Worm (Caenorhabditis elegans): Measurements from ENCODE around the gene F56H9.9.

Gene F56H9.9

ce11 chrV:12624371-12624770, at the start of gene F56H9.9:
Gene F56H9.9 (minus strand): TSS chrV:12624471.
- TF ChIP-seq K09A11.1 (tag; optimal IDR thresholded peaks at IDR 0.05; ENCODE audit: insufficient read depth), result no peak
- no peak for TF ChIP-seq hlh-6 (tag; optimal IDR thresholded peaks at IDR 0.05)
- no peak for TF ChIP-seq ceh-30 (tag; optimal IDR thresholded peaks at IDR 0.05)
- no peak for TF ChIP-seq sdc-2 (tag; optimal IDR thresholded peaks at IDR 0.05)
- no peak for TF ChIP-seq pag-3 (tag; optimal IDR thresholded peaks at IDR 0.05; ENCODE audit: borderline replicate concordance)
- TF ChIP-seq tbx-7 (tag; optimal IDR thresholded peaks at IDR 0.05), result no peak
- TF ChIP-seq hlh-8 (tag; optimal IDR thresholded peaks at IDR 0.05), result no peak
- no peak for TF ChIP-seq madf-2 (tag; optimal IDR thresholded peaks at IDR 0.05)
- TF ChIP-seq unc-55 (GFP tag; optimal IDR thresholded peaks at IDR 0.05), result no peak
- TF ChIP-seq ceh-48 (tag; optimal IDR thresholded peaks at IDR 0.05), result no peak

- no peak for TF ChIP-seq ceh-45 (GFP tag; IDR thresholded peaks at IDR 0.05)
- no peak for TF ChIP-seq hlh-6 (tag; optimal IDR thresholded peaks at IDR 0.05)
- no peak for TF ChIP-seq unc-42 (tag; optimal IDR thresholded peaks at IDR 0.05)
- TF ChIP-seq dmd-4 (tag; optimal IDR thresholded peaks at IDR 0.05; ENCODE audit: borderline replicate concordance), result no peak
- TF ChIP-seq ama-1 (optimal IDR thresholded peaks at IDR 0.05), result no peak
- TF ChIP-seq tbx-2 (tag; optimal IDR thresholded peaks at IDR 0.05), result no peak
- TF ChIP-seq zip-5 (tag; optimal IDR thresholded peaks at IDR 0.05), result no peak
- TF ChIP-seq ceh-18 (tag; optimal IDR thresholded peaks at IDR 0.05), result no peak
- TF ChIP-seq ceh-48 (tag; optimal IDR thresholded peaks at IDR 0.05), result no peak
- no peak for TF ChIP-seq C38D4.7 (GFP tag; optimal IDR thresholded peaks at IDR 0.05)
- no peak for TF ChIP-seq nhr-11 (tag; optimal IDR thresholded peaks at IDR 0.05)
- no peak for TF ChIP-seq fax-1 (tag; optimal IDR thresholded peaks at IDR 0.05)
- TF ChIP-seq pag-3 (tag; optimal IDR thresholded peaks at IDR 0.05; ENCODE audit: borderline replicate concordance), result no peak
- no peak for TF ChIP-seq nhr-232 (tag; optimal IDR thresholded peaks at IDR 0.05)
- no peak for TF ChIP-seq K02D7.2 (tag; optimal IDR thresholded peaks at IDR 0.05)
- TF ChIP-seq unc-55 (GFP tag; optimal IDR thresholded peaks at IDR 0.05), result no peak
Measured at ce11 chrV:12673745-12674144, 49.5 kb upstream of the F56H9.9 start.

ce11 chrV:12670607-12671006, 46.3 kb upstream of the F56H9.9 start, which contains the start of gene srx-116:
Gene srx-116 (plus strand): TSS chrV:12670907.
- TF ChIP-seq pros-1 (tag; optimal IDR thresholded peaks at IDR 0.05), result no peak
- no peak for TF ChIP-seq mec-3 (tag; optimal IDR thresholded peaks at IDR 0.05; ENCODE audit: borderline replicate concordance)
- no peak for TF ChIP-seq T23F11.4 (GFP tag; optimal IDR thresholded peaks at IDR 0.05)
- TF ChIP-seq hlh-15 (tag; optimal IDR thresholded peaks at IDR 0.05), result no peak
- no peak for TF ChIP-seq unc-42 (tag; optimal IDR thresholded peaks at IDR 0.05)
- TF ChIP-seq ets-4 (tag; optimal IDR thresholded peaks at IDR 0.05), result no peak
- no peak for TF ChIP-seq lin-11 (tag; optimal IDR thresholded peaks at IDR 0.05)
- no peak for TF ChIP-seq ceh-45 (GFP tag; IDR thresholded peaks at IDR 0.05)
- TF ChIP-seq nfya-1 (tag; optimal IDR thresholded peaks at IDR 0.05), result no peak
- TF ChIP-seq tbx-2 (tag; optimal IDR thresholded peaks at IDR 0.05), result no peak
- no peak for TF ChIP-seq ceh-6 (GFP tag; optimal IDR thresholded peaks at IDR 0.05)
- TF ChIP-seq tbx-7 (tag; optimal IDR thresholded peaks at IDR 0.05), result no peak
- no peak for TF ChIP-seq ceh-2 (tag; optimal IDR thresholded peaks at IDR 0.05)
- TF ChIP-seq pag-3 (tag; optimal IDR thresholded peaks at IDR 0.05; ENCODE audit: borderline replicate concordance), result no peak
- TF ChIP-seq dmd-4 (tag; optimal IDR thresholded peaks at IDR 0.05; ENCODE audit: borderline replicate concordance), result no peak
- no peak for TF ChIP-seq odd-2 (tag; optimal IDR thresholded peaks at IDR 0.05)
- TF ChIP-seq fkh-6 (tag; optimal IDR thresholded peaks at IDR 0.05), result no peak
- TF ChIP-seq K02D7.2 (tag; optimal IDR thresholded peaks at IDR 0.05), result no peak
- no peak for TF ChIP-seq unc-3 (GFP tag; conservative IDR thresholded peaks at IDR 0.05)
- no peak for TF ChIP-seq unc-3 (tag; optimal IDR thresholded peaks at IDR 0.05)

- TF ChIP-seq gmeb-2 (tag; optimal IDR thresholded peaks at IDR 0.05) (no peak), ceh-6 (GFP tag; optimal IDR thresholded peaks at IDR 0.05) (no peak)
Measured at ce11 chrV:12667926-12668325, 43.7 kb upstream of the F56H9.9 start, which contains the start of gene W05B10.4. Gene W05B10.4 (plus strand): TSS chrV:12668226.
